Worm (Caenorhabditis elegans): ENCODE results near the gene lron-15.

lron-15 gene

DNA sequence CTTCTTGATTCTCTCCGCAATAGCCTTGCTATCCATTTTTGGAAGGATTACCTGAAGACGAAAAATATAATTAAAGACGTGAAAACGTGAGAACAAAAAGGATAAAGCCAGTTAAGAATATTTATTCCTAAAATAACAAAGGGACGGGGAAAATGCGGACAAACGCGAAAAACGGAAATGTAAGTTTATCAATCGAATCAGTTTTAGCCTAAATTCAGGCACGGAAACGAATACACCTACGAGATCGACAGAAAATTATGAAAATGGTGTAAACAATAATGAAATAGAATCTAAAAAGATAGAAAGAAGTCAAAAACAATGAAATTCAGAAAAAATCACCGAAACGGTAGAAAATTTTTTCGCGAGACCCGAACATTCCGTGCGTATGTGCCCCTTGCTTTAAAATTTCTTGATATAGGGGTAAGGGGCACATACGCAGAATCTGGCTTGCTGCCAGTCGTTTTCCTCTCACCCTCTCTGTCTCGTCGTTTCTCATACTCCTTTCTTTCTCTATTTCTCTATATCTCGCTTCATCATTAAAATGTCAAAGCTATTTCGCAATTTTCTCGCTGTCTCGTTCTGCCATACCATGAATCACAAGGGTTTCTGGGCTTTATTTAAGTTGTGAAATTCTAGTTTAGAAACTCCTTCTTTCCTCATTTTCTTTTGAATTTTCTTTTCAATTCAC, 44.1 kb upstream of the lron-15 start, which contains the start of gene icd-1 (continued):
- no peak for TF ChIP-seq hlh-17 (GFP tag; optimal IDR thresholded peaks at IDR 0.05; ENCODE audit: borderline replicate concordance)
- no peak for TF ChIP-seq alr-1 (tag; optimal IDR thresholded peaks at IDR 0.05; ENCODE audit: borderline replicate concordance)
- peak; percentile 80 for TF ChIP-seq skn-1 (tag; optimal IDR thresholded peaks at IDR 0.05)
- TF ChIP-seq lin-15B (tag; optimal IDR thresholded peaks at IDR 0.05), result peak; percentile 71
- peak; percentile 99 for TF ChIP-seq snu-23 (GFP tag; optimal IDR thresholded peaks at IDR 0.05)
- no peak for TF ChIP-seq unc-62 (GFP tag; optimal IDR thresholded peaks at IDR 0.05)
- peak; percentile 97 for TF ChIP-seq ztf-4 (tag; optimal IDR thresholded peaks at IDR 0.05)
- TF ChIP-seq unc-130 (tag; optimal IDR thresholded peaks at IDR 0.05), result peak; percentile 74
- peak; percentile 80 for TF ChIP-seq ceh-8 (GFP tag; optimal IDR thresholded peaks at IDR 0.05)
- TF ChIP-seq efl-1 (optimal IDR thresholded peaks at IDR 0.05), result peak; percentile 93 to 96
- peak; percentile 73 to 98 for TF ChIP-seq efl-1 (GFP tag; optimal IDR thresholded peaks at IDR 0.05 in 1 of 2)
- peak; percentile 66 for TF ChIP-seq fkh-4 (tag; optimal IDR thresholded peaks at IDR 0.05; ENCODE audit: borderline replicate concordance)
- TF ChIP-seq unc-86 (tag; optimal IDR thresholded peaks at IDR 0.05), result peak; percentile 95
- TF ChIP-seq ceh-63 (GFP tag; optimal IDR thresholded peaks at IDR 0.05), result no peak
- TF ChIP-seq ces-1 (GFP tag; optimal IDR thresholded peaks at IDR 0.05), result no peak
- TF ChIP-seq mab-9 (GFP tag; IDR thresholded peaks at IDR 0.05), result peak; percentile 65
- peak; percentile 43 for TF ChIP-seq ama-1 (optimal IDR thresholded peaks at IDR 0.05)
- TF ChIP-seq pqm-1 (tag; optimal IDR thresholded peaks at IDR 0.05), result no peak
- TF ChIP-seq nhr-84 (tag; optimal IDR thresholded peaks at IDR 0.05), result no peak
- TF ChIP-seq rnt-1 (tag; optimal IDR thresholded peaks at IDR 0.05), result peak; percentile 92
- TF ChIP-seq fkh-10 (GFP tag; optimal IDR thresholded peaks at IDR 0.05), result peak; percentile 86
- peak; percentile 75 for TF ChIP-seq sup-37 (GFP tag; optimal IDR thresholded peaks at IDR 0.05)
- peak; percentile 76 to 81 (median 76) for TF ChIP-seq dpl-1 (GFP tag; optimal IDR thresholded peaks at IDR 0.05)
- no peak for TF ChIP-seq pag-3 (tag; optimal IDR thresholded peaks at IDR 0.05; ENCODE audit: borderline replicate concordance, insufficient read depth)
- peak; percentile 98 for TF ChIP-seq swsn-7 (tag; optimal IDR thresholded peaks at IDR 0.05)
- peak; percentile 67 for TF ChIP-seq mef-2 (tag; optimal IDR thresholded peaks at IDR 0.05)
- TF ChIP-seq nhr-90 (tag; optimal IDR thresholded peaks at IDR 0.05; ENCODE audit: poor library complexity), result peak; percentile 94
- TF ChIP-seq tlp-1 (tag; optimal IDR thresholded peaks at IDR 0.05), result no peak
- peak; percentile 28 for TF ChIP-seq ceh-90 (tag; optimal IDR thresholded peaks at IDR 0.05)
- peak; percentile 82 for TF ChIP-seq unc-98 (GFP tag; IDR thresholded peaks at IDR 0.05)
- peak; percentile 84 to 87 for TF ChIP-seq lin-35 (GFP tag; optimal IDR thresholded peaks at IDR 0.05)
- peak; percentile 90 for TF ChIP-seq pax-3 (tag; optimal IDR thresholded peaks at IDR 0.05)
- peak; percentile 99 for TF ChIP-seq nhr-85 (tag)
- TF ChIP-seq F16B12.6 (tag; optimal IDR thresholded peaks at IDR 0.05), result peak; percentile 69
- TF ChIP-seq egl-27 (tag; optimal IDR thresholded peaks at IDR 0.05), result peak in 1 of 2 experiments; percentile 82
- peak; percentile 89 for TF ChIP-seq ceh-88 (GFP tag; IDR thresholded peaks at IDR 0.05)
- TF ChIP-seq Y116A8C.19 (tag; optimal IDR thresholded peaks at IDR 0.05; ENCODE audit: borderline replicate concordance), result no peak
- TF ChIP-seq nhr-77 (tag; optimal IDR thresholded peaks at IDR 0.05), result peak; percentile 94
- peak; percentile 79 for TF ChIP-seq blmp-1 (tag; optimal IDR thresholded peaks at IDR 0.05)
- TF ChIP-seq isw-1 (GFP tag; IDR thresholded peaks at IDR 0.05), result peak; percentile 96
- peak; percentile 83 for TF ChIP-seq snpc-4 (tag; optimal IDR thresholded peaks at IDR 0.05)
- peak; percentile 99 for TF ChIP-seq nhr-71 (tag; optimal IDR thresholded peaks at IDR 0.05)
- peak; percentile 45 to 89 for TF ChIP-seq mdl-1 (tag; optimal IDR thresholded peaks at IDR 0.05)
- peak; percentile 99 for TF ChIP-seq zip-4 (GFP tag; optimal IDR thresholded peaks at IDR 0.05)
- TF ChIP-seq lin-14 (GFP tag; optimal IDR thresholded peaks at IDR 0.05), result peak; percentile 98
- TF ChIP-seq nhr-47 (tag; optimal IDR thresholded peaks at IDR 0.05), result peak; percentile 97
- peak in 1 of 2 experiments; percentile 85 for TF ChIP-seq ztf-11 (tag; optimal IDR thresholded peaks at IDR 0.05)
- TF ChIP-seq nhr-19 (GFP tag; conservative IDR thresholded peaks at IDR 0.05), result peak; percentile 96
- TF ChIP-seq dsc-1 (tag; optimal IDR thresholded peaks at IDR 0.05), result peak; percentile 94
- TF ChIP-seq vab-15 (tag; optimal IDR thresholded peaks at IDR 0.05), result no peak
- peak; percentile 88 for TF ChIP-seq irx-1 (tag; optimal IDR thresholded peaks at IDR 0.05)
